Worm (Caenorhabditis elegans): ENCODE results near the gene cln-3.3.

Gene cln-3.3

ce11 chrV:8665765-8666164 is 17.1 kb upstream of the cln-3.3 start, which contains the start of gene ZC190.4:
TSS of gene ZC190.4 (plus strand) at chrV:8666065.
- TF ChIP-seq mes-4 (tag; optimal IDR thresholded peaks at IDR 0.05), result no peak
- no peak for TF ChIP-seq athp-1 (tag; optimal IDR thresholded peaks at IDR 0.05)
- TF ChIP-seq snpc-1.3 (tag; optimal IDR thresholded peaks at IDR 0.05; ENCODE audit: insufficient read depth), result no peak
- no peak for TF ChIP-seq chd-7 (tag; optimal IDR thresholded peaks at IDR 0.05)
- TF ChIP-seq ceh-100 (GFP tag; IDR thresholded peaks at IDR 0.05), result no peak
- TF ChIP-seq cebp-2 (GFP tag; IDR thresholded peaks at IDR 0.05), result no peak
- no peak for TF ChIP-seq bed-2 (GFP tag; IDR thresholded peaks at IDR 0.05)
- no peak for TF ChIP-seq zim-3 (tag; optimal IDR thresholded peaks at IDR 0.05)
- TF ChIP-seq T26A5.8 (tag; optimal IDR thresholded peaks at IDR 0.05), result no peak
- TF ChIP-seq F57A8.1 (GFP tag; optimal IDR thresholded peaks at IDR 0.05), result no peak
- no peak for TF ChIP-seq repo-1 (tag; optimal IDR thresholded peaks at IDR 0.05)
- no peak for TF ChIP-seq ceh-91 (GFP tag; IDR thresholded peaks at IDR 0.05)
- no peak for TF ChIP-seq C06A6.2 (GFP tag; conservative IDR thresholded peaks at IDR 0.05)
- no peak for TF ChIP-seq hrde-1 (tag; optimal IDR thresholded peaks at IDR 0.05; ENCODE audit: borderline replicate concordance)

ce11 chrV:8667230-8668021 is 15.4 kb upstream of the cln-3.3 start:
- no peak for TF ChIP-seq ama-1 (optimal IDR thresholded peaks at IDR 0.05)
- no peak for TF ChIP-seq ama-1 (GFP tag; optimal IDR thresholded peaks at IDR 0.05)
- TF ChIP-seq unc-130 (GFP tag; optimal IDR thresholded peaks at IDR 0.05), result no peak
- no peak for TF ChIP-seq tbx-9 (tag; optimal IDR thresholded peaks at IDR 0.05; ENCODE audit: borderline replicate concordance)
- no peak for TF ChIP-seq lin-54 (GFP tag; optimal IDR thresholded peaks at IDR 0.05)
- TF ChIP-seq cebp-1 (GFP tag; IDR thresholded peaks at IDR 0.05), result no peak
- TF ChIP-seq cebp-1 (tag; optimal IDR thresholded peaks at IDR 0.05), result no peak
- TF ChIP-seq hsf-1 (GFP tag; IDR thresholded peaks at IDR 0.05), result no peak
- no peak for TF ChIP-seq C17E4.6 (GFP tag; IDR thresholded peaks at IDR 0.05)
- no peak for TF ChIP-seq F33H1.4 (GFP tag; IDR thresholded peaks at IDR 0.05)
- no peak for TF ChIP-seq hlh-26 (GFP tag; conservative IDR thresholded peaks at IDR 0.05)
- TF ChIP-seq chd-7 (tag; optimal IDR thresholded peaks at IDR 0.05), result no peak
- no peak for TF ChIP-seq egl-44 (GFP tag; IDR thresholded peaks at IDR 0.05)
- no peak for TF ChIP-seq Y56A3A.18 (GFP tag; IDR thresholded peaks at IDR 0.05)
- TF ChIP-seq repo-1 (tag; optimal IDR thresholded peaks at IDR 0.05), result no peak
- no peak for TF ChIP-seq F22D6.2 (tag; optimal IDR thresholded peaks at IDR 0.05)
- no peak for TF ChIP-seq F52B5.7 (tag; optimal IDR thresholded peaks at IDR 0.05)
- TF ChIP-seq B0261.1 (tag; optimal IDR thresholded peaks at IDR 0.05), result no peak
- TF ChIP-seq ets-4 (GFP tag; optimal IDR thresholded peaks at IDR 0.05), result no peak
- TF ChIP-seq nhr-179 (tag; optimal IDR thresholded peaks at IDR 0.05), result no peak

ce11 chrV:8668224-8668623 is 14.6 kb upstream of the cln-3.3 start:
- TF ChIP-seq mcd-1 (GFP tag; IDR thresholded peaks at IDR 0.05) (no peak), rcor-1 (GFP tag; IDR thresholded peaks at IDR 0.05) (no peak), B0261.1 (tag; optimal IDR thresholded peaks at IDR 0.05) (no peak), let-526 (GFP tag; IDR thresholded peaks at IDR 0.05) (no peak), ceh-100 (GFP tag; IDR thresholded peaks at IDR 0.05) (no peak), nhr-27 (tag; optimal IDR thresholded peaks at IDR 0.05) (no peak), F49E8.2 (tag; optimal IDR thresholded peaks at IDR 0.05; ENCODE audit: insufficient read depth) (no peak), ceh-27 (GFP tag; optimal IDR thresholded peaks at IDR 0.05) (no peak)
